Worm (Caenorhabditis elegans): Measurements from ENCODE around the gene tth-1.

tth-1 gene

DNA sequence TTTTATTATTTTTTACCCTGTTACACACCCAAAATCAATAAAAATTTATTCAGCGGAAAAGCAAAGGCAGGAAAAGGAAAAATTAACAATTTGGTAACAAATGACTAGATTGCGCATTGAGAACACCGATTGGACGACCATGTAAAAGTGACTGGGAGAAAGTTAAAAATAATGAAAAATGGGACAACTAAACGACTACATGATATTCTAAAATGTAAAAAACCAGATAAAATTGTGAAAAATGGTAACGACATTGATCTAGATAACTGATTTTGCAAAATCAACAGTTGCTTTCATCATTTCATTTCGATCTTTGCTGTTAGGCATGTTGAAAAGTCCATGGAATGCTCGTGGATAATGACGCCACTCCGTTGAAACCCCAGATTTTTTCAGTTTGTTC, 36.3 kb upstream of the tth-1 start:
- TF ChIP-seq ceh-24 (tag; optimal IDR thresholded peaks at IDR 0.05) (no peak), nfya-1 (tag; optimal IDR thresholded peaks at IDR 0.05) (no peak), lin-11 (tag; optimal IDR thresholded peaks at IDR 0.05) (no peak), unc-3 (GFP tag; conservative IDR thresholded peaks at IDR 0.05) (no peak), unc-3 (tag; optimal IDR thresholded peaks at IDR 0.05) (no peak), fkh-6 (tag; optimal IDR thresholded peaks at IDR 0.05) (no peak), hlh-6 (tag; optimal IDR thresholded peaks at IDR 0.05) (no peak), ceh-45 (GFP tag; IDR thresholded peaks at IDR 0.05) (no peak), ttx-3 (tag; optimal IDR thresholded peaks at IDR 0.05) (no peak), hlh-15 (tag; optimal IDR thresholded peaks at IDR 0.05) (no peak), tbx-2 (tag; optimal IDR thresholded peaks at IDR 0.05) (no peak), unc-55 (GFP tag; optimal IDR thresholded peaks at IDR 0.05) (no peak), F13H6.1 (tag; optimal IDR thresholded peaks at IDR 0.05) (no peak)

DNA sequence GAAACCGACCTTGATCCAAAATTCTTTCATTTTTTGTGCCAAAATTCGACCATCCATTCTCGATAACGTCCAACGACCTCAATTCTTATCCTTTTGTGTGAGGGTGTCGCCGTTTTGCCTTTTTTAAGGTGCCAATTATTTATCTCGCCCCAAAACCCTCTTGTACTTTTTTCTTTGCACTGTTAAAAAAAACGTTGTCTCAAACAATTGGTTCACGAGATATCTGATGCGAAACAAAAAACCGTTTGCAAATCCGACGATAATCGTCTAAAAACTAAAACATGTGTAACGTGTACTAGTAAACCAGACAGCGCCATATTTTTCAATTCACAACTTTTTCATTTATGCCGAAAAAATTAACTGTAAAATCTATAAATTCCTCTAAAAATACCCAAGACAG, 33.8 kb upstream of the tth-1 start, which contains the start of gene F16F9.3:
Gene F16F9.3 (plus strand): TSS at position 301 of the 400 bp plus-strand sequence.
- TF ChIP-seq elt-2 (tag; optimal IDR thresholded peaks at IDR 0.05) = no peak
- TF ChIP-seq ztf-16 (tag; optimal IDR thresholded peaks at IDR 0.05) = no peak
- TF ChIP-seq nfya-1 (tag; optimal IDR thresholded peaks at IDR 0.05) = no peak
- no peak for TF ChIP-seq mec-3 (tag; optimal IDR thresholded peaks at IDR 0.05; ENCODE audit: borderline replicate concordance)
- no peak for TF ChIP-seq ceh-18 (tag; optimal IDR thresholded peaks at IDR 0.05)
- no peak for TF ChIP-seq rnt-1 (tag; optimal IDR thresholded peaks at IDR 0.05)
- TF ChIP-seq ceh-2 (tag; optimal IDR thresholded peaks at IDR 0.05) = no peak

DNA sequence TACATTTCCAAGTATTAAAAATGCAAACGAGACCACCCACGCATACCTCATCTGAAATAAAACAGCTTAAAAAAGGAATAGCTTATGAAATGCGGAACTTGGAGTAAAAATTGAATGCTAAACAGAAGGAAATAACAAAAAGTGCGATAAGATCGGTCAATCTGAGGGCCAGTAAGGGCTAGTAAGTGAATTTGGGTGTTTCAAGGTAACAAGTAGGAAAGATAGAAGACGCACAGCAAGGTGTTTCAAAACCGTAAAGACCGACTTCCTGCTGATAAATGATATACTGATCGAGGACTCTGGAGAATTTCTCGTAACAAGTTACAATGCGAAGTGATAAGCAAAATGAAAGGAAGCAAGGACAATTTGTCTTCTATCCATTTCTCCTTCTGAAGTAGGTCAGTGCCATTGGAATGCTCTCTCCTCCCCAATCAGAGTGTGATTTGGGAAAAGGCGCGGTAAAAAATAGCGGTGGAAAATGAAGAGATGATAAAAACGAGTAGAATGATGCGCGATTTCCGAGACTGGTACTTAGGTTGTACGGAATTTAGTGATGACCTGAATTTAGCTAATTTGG, 32.1 kb upstream of the tth-1 start, which contains the start of gene dpy-6:
Gene dpy-6 (minus strand): TSS at position 51 of the 577 bp plus-strand sequence.
- TF ChIP-seq dmd-4 (tag; optimal IDR thresholded peaks at IDR 0.05; ENCODE audit: borderline replicate concordance) (no peak), nhr-232 (tag; optimal IDR thresholded peaks at IDR 0.05) (no peak), syd-9 (tag; optimal IDR thresholded peaks at IDR 0.05) (no peak), ceh-9 (tag; optimal IDR thresholded peaks at IDR 0.05) (no peak), sdc-2 (tag; optimal IDR thresholded peaks at IDR 0.05) (no peak), pax-1 (tag; optimal IDR thresholded peaks at IDR 0.05) (no peak), ceh-22 (tag; optimal IDR thresholded peaks at IDR 0.05) (no peak), T23F11.4 (GFP tag; optimal IDR thresholded peaks at IDR 0.05) (no peak), F13H6.1 (tag; optimal IDR thresholded peaks at IDR 0.05) (no peak)

DNA sequence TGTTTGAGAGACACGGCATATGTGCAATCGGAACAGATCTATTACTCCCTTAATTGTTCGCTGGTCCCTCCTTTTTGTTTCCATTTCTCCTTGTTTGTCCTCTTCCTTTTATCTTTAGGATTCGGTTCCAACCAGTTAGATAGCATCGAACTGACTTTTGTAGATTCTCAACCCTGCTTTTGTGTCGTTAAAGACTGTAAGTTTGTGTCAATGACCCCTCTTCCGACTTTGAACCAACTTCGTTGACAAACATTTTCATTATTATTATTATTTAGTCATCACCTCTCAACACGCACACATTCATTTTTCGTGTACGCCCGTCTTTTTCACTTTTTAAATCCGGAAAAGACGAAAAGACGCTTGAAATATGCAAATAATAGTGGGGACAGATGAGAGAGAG, 22.6 kb upstream of the tth-1 start, which contains the start of gene F16F9.1:
Gene F16F9.1 (plus strand): TSS at position 301 of the 400 bp plus-strand sequence.
- TF ChIP-seq fax-1 (tag; optimal IDR thresholded peaks at IDR 0.05) = no peak
- TF ChIP-seq tbx-2 (tag; optimal IDR thresholded peaks at IDR 0.05) = no peak
- TF ChIP-seq K09A11.1 (tag; optimal IDR thresholded peaks at IDR 0.05; ENCODE audit: insufficient read depth) = no peak
- no peak for TF ChIP-seq nhr-11 (tag; optimal IDR thresholded peaks at IDR 0.05)
- no peak for TF ChIP-seq hlh-8 (tag; optimal IDR thresholded peaks at IDR 0.05)
- TF ChIP-seq ref-2 (tag; optimal IDR thresholded peaks at IDR 0.05) = no peak

DNA sequence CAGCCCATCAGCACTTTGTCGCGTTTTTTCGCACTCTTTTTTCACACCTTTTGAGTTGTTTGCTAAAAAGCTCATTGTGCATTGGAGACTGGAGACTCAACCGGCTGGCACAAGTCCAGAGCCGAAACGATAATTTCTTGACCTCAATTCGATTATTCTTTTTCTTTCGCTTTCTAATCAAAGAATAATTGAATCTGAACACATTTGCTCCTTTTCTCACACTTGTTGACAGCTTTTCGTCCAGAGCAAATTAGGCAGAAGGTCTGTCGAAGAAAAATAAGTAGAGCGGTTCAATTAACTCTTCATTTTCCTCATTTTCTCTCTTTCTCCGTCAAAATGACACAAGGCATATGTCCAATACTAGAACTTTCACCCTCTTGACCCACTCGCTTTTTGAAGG, 21.4 kb upstream of the tth-1 start:
- TF ChIP-seq unc-42 (tag; optimal IDR thresholded peaks at IDR 0.05) = peak; percentile 72
- TF ChIP-seq ceh-31 (tag; optimal IDR thresholded peaks at IDR 0.05) = no peak
- no peak for TF ChIP-seq K02D7.2 (tag; optimal IDR thresholded peaks at IDR 0.05)
- no peak for TF ChIP-seq tbx-7 (tag; optimal IDR thresholded peaks at IDR 0.05)

Data from whole organism, late embryonic.